Worm (Caenorhabditis elegans): ENCODE results near the gene F49E12.8.

Gene F49E12.8

DNA sequence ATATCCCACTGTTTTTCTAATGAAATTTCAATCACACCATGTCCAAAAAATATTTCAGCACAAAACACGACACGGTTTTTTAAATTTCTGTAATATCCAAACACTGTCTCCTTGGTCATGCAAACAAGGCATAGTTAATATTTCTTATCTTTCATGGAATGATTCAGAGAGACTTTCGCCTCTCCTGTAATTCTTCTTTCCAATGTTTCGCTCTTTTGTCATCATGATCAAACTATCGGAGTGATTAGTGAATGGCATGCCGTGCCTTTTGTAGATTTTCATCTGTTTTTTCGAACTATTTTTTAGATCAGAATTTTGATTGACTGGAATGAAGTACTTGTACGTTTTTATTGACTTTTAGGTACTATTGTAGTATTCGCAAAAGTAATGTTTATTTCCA, 9.8 kb downstream of the F49E12.8 start (continued):
- peak in 1 of 2 experiments; percentile 25 for TF ChIP-seq lsy-2 (tag; optimal IDR thresholded peaks at IDR 0.05)
- TF ChIP-seq ctbp-1 (GFP tag; IDR thresholded peaks at IDR 0.05), result no peak
- TF ChIP-seq tag-97 (GFP tag; IDR thresholded peaks at IDR 0.05), result no peak
- TF ChIP-seq dmd-8 (GFP tag; IDR thresholded peaks at IDR 0.05), result no peak
- no peak for TF ChIP-seq daf-19 (GFP tag; conservative IDR thresholded peaks at IDR 0.05)
- TF ChIP-seq egl-27 (tag; optimal IDR thresholded peaks at IDR 0.05), result no peak
- no peak for TF ChIP-seq hif-1 (tag; optimal IDR thresholded peaks at IDR 0.05)
- no peak for TF ChIP-seq lim-7 (GFP tag; IDR thresholded peaks at IDR 0.05)
- TF ChIP-seq unc-62 (GFP tag; optimal IDR thresholded peaks at IDR 0.05 in 1 of 2), result no peak
- no peak for TF ChIP-seq unc-62 (tag; optimal IDR thresholded peaks at IDR 0.05)
- no peak for TF ChIP-seq vab-7 (GFP tag; IDR thresholded peaks at IDR 0.05)
- peak; percentile 65 for TF ChIP-seq nhr-77 (tag; optimal IDR thresholded peaks at IDR 0.05)
- no peak for TF ChIP-seq nhr-11 (tag; optimal IDR thresholded peaks at IDR 0.05)
- no peak for TF ChIP-seq zag-1 (tag; optimal IDR thresholded peaks at IDR 0.05)
- no peak for TF ChIP-seq daf-8 (GFP tag; IDR thresholded peaks at IDR 0.05)
- no peak for TF ChIP-seq ceh-62 (tag; optimal IDR thresholded peaks at IDR 0.05)
- TF ChIP-seq sdz-12 (GFP tag; optimal IDR thresholded peaks at IDR 0.05), result no peak
- no peak for TF ChIP-seq snpc-4 (tag; optimal IDR thresholded peaks at IDR 0.05)
- TF ChIP-seq F37D6.2 (tag; optimal IDR thresholded peaks at IDR 0.05), result no peak
- no peak for TF ChIP-seq F44E2.7 (GFP tag; IDR thresholded peaks at IDR 0.05)
- peak; percentile 76 for TF ChIP-seq nhr-28 (tag; optimal IDR thresholded peaks at IDR 0.05)
- no peak for TF ChIP-seq mep-1 (tag; optimal IDR thresholded peaks at IDR 0.05)
- no peak for TF ChIP-seq zfp-3 (GFP tag; conservative IDR thresholded peaks at IDR 0.05)
- peak; percentile 20 for TF ChIP-seq nhr-6 (tag; optimal IDR thresholded peaks at IDR 0.05)
- TF ChIP-seq madf-9 (GFP tag; conservative IDR thresholded peaks at IDR 0.05), result no peak
- no peak for TF ChIP-seq cey-2 (tag; optimal IDR thresholded peaks at IDR 0.05; ENCODE audit: borderline replicate concordance, insufficient read depth)
- no peak for TF ChIP-seq skn-1 (tag; optimal IDR thresholded peaks at IDR 0.05)
- no peak for TF ChIP-seq lin-1 (GFP tag; IDR thresholded peaks at IDR 0.05)
- no peak for TF ChIP-seq lin-39 (tag; optimal IDR thresholded peaks at IDR 0.05)
- no peak for TF ChIP-seq T26A8.4 (GFP tag; IDR thresholded peaks at IDR 0.05)
- TF ChIP-seq ama-1 (optimal IDR thresholded peaks at IDR 0.05), result no peak
- no peak for TF ChIP-seq pha-4 (GFP tag; IDR thresholded peaks at IDR 0.05)
- TF ChIP-seq pha-4 (tag; optimal IDR thresholded peaks at IDR 0.05), result no peak
- peak; percentile 88 for TF ChIP-seq dmd-6 (GFP tag; IDR thresholded peaks at IDR 0.05)
- no peak for TF ChIP-seq T20F7.1 (GFP tag; optimal IDR thresholded peaks at IDR 0.05)
- no peak for TF ChIP-seq ztf-7 (tag; optimal IDR thresholded peaks at IDR 0.05)
- no peak for TF ChIP-seq F49E8.2 (tag; optimal IDR thresholded peaks at IDR 0.05; ENCODE audit: borderline replicate concordance)
- no peak for TF ChIP-seq Y48G9A.11 (GFP tag; IDR thresholded peaks at IDR 0.05)
- peak; percentile 44 for TF ChIP-seq mes-2 (tag; optimal IDR thresholded peaks at IDR 0.05; ENCODE audit: poor library complexity, severe bottlenecking)
- no peak for TF ChIP-seq nhr-42 (GFP tag; IDR thresholded peaks at IDR 0.05)
- TF ChIP-seq nhr-41 (GFP tag; IDR thresholded peaks at IDR 0.05), result no peak
- no peak for TF ChIP-seq nhr-76 (tag; optimal IDR thresholded peaks at IDR 0.05)
- peak; percentile 78 for TF ChIP-seq hlh-11 (tag; optimal IDR thresholded peaks at IDR 0.05)
- no peak for TF ChIP-seq dmd-9 (GFP tag; IDR thresholded peaks at IDR 0.05)
- TF ChIP-seq lin-29 (GFP tag; IDR thresholded peaks at IDR 0.05), result no peak
- TF ChIP-seq ZK546.5 (tag; optimal IDR thresholded peaks at IDR 0.05), result no peak
- no peak for TF ChIP-seq F10B5.3 (tag; optimal IDR thresholded peaks at IDR 0.05)
- no peak for TF ChIP-seq fkh-10 (GFP tag; optimal IDR thresholded peaks at IDR 0.05)
- TF ChIP-seq daf-12 (tag; optimal IDR thresholded peaks at IDR 0.05), result no peak
- no peak for TF ChIP-seq spr-1 (tag; optimal IDR thresholded peaks at IDR 0.05)
- TF ChIP-seq zip-2 (tag; optimal IDR thresholded peaks at IDR 0.05), result no peak
- no peak for TF ChIP-seq fos-1 (tag; optimal IDR thresholded peaks at IDR 0.05)
- TF ChIP-seq ceh-20 (GFP tag; IDR thresholded peaks at IDR 0.05), result no peak
- TF ChIP-seq zip-11 (GFP tag; IDR thresholded peaks at IDR 0.05), result no peak
